Fruit fly (Drosophila melanogaster) whole organism, wandering third instar larva: ENCODE measurements around the gene CG7556.

Source experiments
- Dfd ChIP-seq: fragments of >200 bp; optimal IDR thresholded peaks from 2 replicates; lab custom pipeline; 2017; ENCODE audit warnings: missing biosample characterization, missing genetic modification characterization
- Dif ChIP-seq: fragments of 200-275, 200-300 bp; sonication (Bioruptor generic); optimal IDR thresholded peaks from 2 replicates; lab custom pipeline; 2018; ENCODE audit warnings: missing biosample characterization, missing genetic modification characterization; ENCODE audit not compliant: partially characterized antibody
- Hnf4 ChIP-seq: fragments of 200-800 bp; sonication (Bioruptor generic); optimal IDR thresholded peaks from 2 replicates; lab custom pipeline; 2016; ENCODE audit warnings: missing biosample characterization, mild to moderate bottlenecking, missing genetic modification characterization
- Hr78 ChIP-seq: fragments of >200 bp; optimal IDR thresholded peaks from 2 replicates; lab custom pipeline; 2017; ENCODE audit warnings: missing biosample characterization, missing genetic modification characterization
- Hr83 ChIP-seq: fragments of 200-300 bp; sonication (Bioruptor generic); optimal IDR thresholded peaks from 2 replicates; lab custom pipeline; 2016; ENCODE audit warnings: missing biosample characterization, mild to moderate bottlenecking, missing genetic modification characterization, moderate library complexity; ENCODE audit not compliant: poor library complexity, severe bottlenecking
- Jra ChIP-seq: sonication (Bioruptor generic); optimal IDR thresholded peaks from 2 replicates; lab custom pipeline; 2016; ENCODE audit warnings: missing biosample characterization, missing genetic modification characterization
- N ChIP-seq: fragments of >200 bp; optimal IDR thresholded peaks from 2 replicates; lab custom pipeline; 2018; ENCODE audit warnings: missing biosample characterization, missing external identifiers, missing genetic modification characterization
- br ChIP-seq: fragments of 200-800 bp; sonication (Bioruptor generic); optimal IDR thresholded peaks from 2 replicates; lab custom pipeline; 2016; ENCODE audit warnings: missing biosample characterization, missing genetic modification characterization
- ey ChIP-seq: fragments of 200-800 bp; sonication (Bioruptor generic); optimal IDR thresholded peaks from 2 replicates; lab custom pipeline; 2016; ENCODE audit warnings: missing biosample characterization, missing genetic modification characterization
- h ChIP-seq: fragments of 200-800 bp; sonication (Bioruptor generic); optimal IDR thresholded peaks from 3 replicates; lab custom pipeline; 2016; ENCODE audit warnings: missing biosample characterization, mild to moderate bottlenecking, missing genetic modification characterization
- pan ChIP-seq: fragments of >200 bp; optimal IDR thresholded peaks from 2 replicates; lab custom pipeline; 2017
- psq ChIP-seq: fragments of 200-800 bp; sonication (Bioruptor generic); optimal IDR thresholded peaks from 3 replicates; lab custom pipeline; 2017; ENCODE audit warnings: missing biosample characterization, mild to moderate bottlenecking, missing genetic modification characterization, moderate library complexity
- sage ChIP-seq: fragments of 200-800 bp; sonication (Bioruptor generic); optimal IDR thresholded peaks from 2 replicates; lab custom pipeline; 2016; ENCODE audit warnings: missing biosample characterization, mild to moderate bottlenecking, missing genetic modification characterization
- usp ChIP-seq: fragments of >200 bp; optimal IDR thresholded peaks from 2 replicates; lab custom pipeline; 2017; ENCODE audit warnings: missing biosample characterization, missing genetic modification characterization

DNA sequence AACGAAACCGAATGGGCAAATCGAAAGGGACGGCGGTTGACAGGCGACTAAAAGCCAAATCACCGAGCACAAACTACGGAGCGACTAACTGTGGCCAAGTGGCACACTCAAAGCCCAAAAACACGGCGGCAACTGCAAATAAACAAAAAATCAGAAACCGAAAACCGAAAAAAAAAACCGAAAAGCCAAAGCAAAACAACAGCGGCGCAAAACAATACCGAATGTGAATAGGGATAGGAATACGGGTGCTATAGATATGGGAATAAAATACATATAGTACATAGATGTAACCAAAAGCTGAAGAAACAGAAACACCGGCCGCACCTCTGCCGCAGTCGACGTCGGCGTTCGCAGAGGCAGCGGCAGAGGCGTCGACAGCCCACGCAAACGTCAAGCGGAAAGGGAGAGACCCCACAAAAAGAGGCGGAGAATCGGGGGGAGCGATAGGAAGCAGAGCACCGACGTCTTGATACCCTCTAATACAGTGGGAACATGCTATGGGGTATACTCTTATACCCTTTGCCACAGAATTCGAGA, 12.5 kb downstream of the CG7556 start, which contains the start of gene RhoGAP18B:
- TF ChIP-seq psq (no peak), Dfd (GFP tag; lab: Kevin White, UChicago) (no peak), pan (lab: Kevin White, UChicago) (no peak), Hr78 (GFP tag; lab: Kevin White, UChicago) (no peak), sage (no peak), h (GFP tag; lab: Kevin White, UChicago) (no peak), br (GFP tag; lab: Kevin White, UChicago) (no peak), Jra (no peak), Hr83 (GFP tag; lab: Kevin White, UChicago) (no peak), ey (GFP tag; lab: Kevin White, UChicago) (no peak), Hnf4 (no peak), usp (GFP tag; lab: Kevin White, UChicago) (no peak), N (GFP tag; lab: Kevin White, UChicago) (no peak), Dif (GFP tag; lab: Kevin White, UChicago) (no peak)
